Worm (Caenorhabditis elegans) whole organism, L3 larva: ENCODE data around the gene C06B8.3.
A peak's percentile ranks its signal among the peaks of the same experiment; 100 is the strongest.

Experiments used
- R02D3.7 ChIP-seq: fragments of 150-350 bp; optimal IDR thresholded peaks from 2 replicates; lab custom pipeline; 2014; ENCODE audit warnings: missing biosample characterization, missing genetic modification characterization
- aly-2 ChIP-seq: fragments of 150-350 bp; optimal IDR thresholded peaks from 2 replicates; lab custom pipeline; 2014; ENCODE audit warnings: missing biosample characterization, missing genetic modification characterization
- ama-1 ChIP-seq: fragments of 150-350 bp; optimal IDR thresholded peaks from 2 replicates; lab custom pipeline; 2018
- ceh-28 ChIP-seq: fragments of 150-350 bp; optimal IDR thresholded peaks from 2 replicates; lab custom pipeline; 2014; ENCODE audit warnings: missing biosample characterization, missing genetic modification reagents, missing genetic modification characterization
- ceh-82 ChIP-seq: fragments of 150-350 bp; optimal IDR thresholded peaks from 2 replicates; lab custom pipeline; 2014; ENCODE audit warnings: missing biosample characterization, missing genetic modification characterization
- ceh-9 ChIP-seq: sonication (generic microtip); optimal IDR thresholded peaks from 2 replicates; lab custom pipeline; 2018; ENCODE audit warnings: missing biosample characterization, missing genetic modification characterization
- daf-12 ChIP-seq: fragments of 150-350 bp; optimal IDR thresholded peaks from 2 replicates; lab custom pipeline; 2014; ENCODE audit warnings: missing biosample characterization, missing genetic modification reagents, missing genetic modification characterization
- egl-27 ChIP-seq: sonication (generic microtip); optimal IDR thresholded peaks from 4 replicates; lab custom pipeline; 2017; ENCODE audit warnings: missing biosample characterization, missing genetic modification reagents, missing genetic modification characterization
- elt-1 ChIP-seq: fragments of 150-350 bp; optimal IDR thresholded peaks from 2 replicates; lab custom pipeline; 2014; ENCODE audit warnings: missing biosample characterization, missing genetic modification characterization
- elt-2 ChIP-seq: sonication (generic microtip); optimal IDR thresholded peaks from 2 replicates; lab custom pipeline; 2016; ENCODE audit warnings: missing genetic modification reagents, mild to moderate bottlenecking, missing genetic modification characterization, missing compliant biosample characterization
- fkh-10 ChIP-seq: sonication (generic microtip); optimal IDR thresholded peaks from 2 replicates; lab custom pipeline; 2017; ENCODE audit warnings: missing biosample characterization, missing genetic modification reagents, missing genetic modification characterization
- fkh-2 ChIP-seq: fragments of 150-350 bp; optimal IDR thresholded peaks from 2 replicates; lab custom pipeline; 2014; ENCODE audit warnings: missing biosample characterization, missing genetic modification reagents, missing genetic modification characterization
- fos-1 ChIP-seq: fragments of 150-350 bp; optimal IDR thresholded peaks from 2 replicates; lab custom pipeline; 2014; ENCODE audit warnings: missing biosample characterization, missing genetic modification characterization
- hmg-11 ChIP-seq: sonication (generic microtip); optimal IDR thresholded peaks from 2 replicates; lab custom pipeline; 2016; ENCODE audit warnings: missing genetic modification characterization, missing compliant biosample characterization
- lin-15B ChIP-seq: fragments of 150-350 bp; optimal IDR thresholded peaks from 2 replicates; lab custom pipeline; 2014; ENCODE audit warnings: missing biosample characterization, missing genetic modification characterization
- lin-39 ChIP-seq: fragments of 150-350 bp; optimal IDR thresholded peaks from 2 replicates; lab custom pipeline; 2018; ENCODE audit warnings: missing biosample characterization, missing genetic modification reagents, missing genetic modification characterization
- lsy-12 ChIP-seq: sonication (generic microtip); optimal IDR thresholded peaks from 2 replicates; lab custom pipeline; 2016; ENCODE audit warnings: mild to moderate bottlenecking, missing genetic modification characterization, missing compliant biosample characterization
- mdl-1 ChIP-seq: fragments of 150-350 bp; optimal IDR thresholded peaks from 2 replicates; lab custom pipeline; 2014; ENCODE audit warnings: missing biosample characterization, missing genetic modification characterization
- mml-1 ChIP-seq: fragments of 150-350 bp; sonication (generic microtip); optimal IDR thresholded peaks from 3 replicates; lab custom pipeline; 2014; ENCODE audit warnings: missing biosample characterization, missing genetic modification characterization
- nfya-1 ChIP-seq: sonication (generic microtip); optimal IDR thresholded peaks from 2 replicates; lab custom pipeline; 2017; ENCODE audit warnings: missing genetic modification characterization, mild to moderate bottlenecking, missing compliant biosample characterization, antibody characterized with exemption, moderate library complexity; ENCODE audit not compliant: insufficient read depth
- nhr-11 ChIP-seq: fragments of 150-350 bp; optimal IDR thresholded peaks from 2 replicates; lab custom pipeline; 2014; ENCODE audit warnings: missing biosample characterization, missing genetic modification characterization
- nhr-12 ChIP-seq: fragments of 150-350 bp; optimal IDR thresholded peaks from 2 replicates; lab custom pipeline; 2014; ENCODE audit warnings: missing biosample characterization, missing genetic modification characterization
- nhr-237 ChIP-seq: fragments of 150-350 bp; optimal IDR thresholded peaks from 2 replicates; lab custom pipeline; 2014; ENCODE audit warnings: missing biosample characterization, missing genetic modification characterization
- nhr-28 ChIP-seq: fragments of 150-350 bp; optimal IDR thresholded peaks from 2 replicates; lab custom pipeline; 2014; ENCODE audit warnings: missing biosample characterization, missing genetic modification characterization
- nhr-43 ChIP-seq: sonication (generic microtip); optimal IDR thresholded peaks from 2 replicates; lab custom pipeline; 2016; ENCODE audit warnings: mild to moderate bottlenecking, missing genetic modification characterization, missing compliant biosample characterization; ENCODE audit not compliant: poor library complexity, severe bottlenecking
- nhr-67 ChIP-seq: fragments of 150-350 bp; optimal IDR thresholded peaks from 2 replicates; lab custom pipeline; 2014; ENCODE audit warnings: missing biosample characterization, missing genetic modification characterization
- nhr-77 ChIP-seq: fragments of 150-350 bp; optimal IDR thresholded peaks from 2 replicates; lab custom pipeline; 2014; ENCODE audit warnings: missing biosample characterization, missing genetic modification characterization
- pha-4 ChIP-seq: fragments of 150-350 bp; optimal IDR thresholded peaks from 2 replicates; lab custom pipeline; 2014; ENCODE audit warnings: missing biosample characterization, missing genetic modification reagents, missing genetic modification characterization
- pqm-1 ChIP-seq: fragments of 150-350 bp; optimal IDR thresholded peaks from 2 replicates; lab custom pipeline; 2017; ENCODE audit warnings: missing biosample characterization, missing genetic modification characterization, inconsistent platforms
- sea-2 ChIP-seq: fragments of 150-350 bp; sonication (generic microtip); optimal IDR thresholded peaks from 4 replicates; lab custom pipeline; 2014; ENCODE audit warnings: missing biosample characterization, missing genetic modification reagents, missing genetic modification characterization
- snpc-4 ChIP-seq: fragments of 150-350 bp; optimal IDR thresholded peaks from 2 replicates; lab custom pipeline; 2014; ENCODE audit warnings: missing biosample characterization, missing genetic modification characterization
- tbx-2 ChIP-seq: sonication (generic microtip); optimal IDR thresholded peaks from 2 replicates; lab custom pipeline; 2016; ENCODE audit warnings: mild to moderate bottlenecking, missing genetic modification characterization, missing compliant biosample characterization
- unc-39 ChIP-seq: sonication (generic microtip); optimal IDR thresholded peaks from 4 replicates; lab custom pipeline; 2017; ENCODE audit warnings: missing biosample characterization, missing genetic modification characterization
- unc-62 ChIP-seq: fragments of 150-350 bp; sonication (generic microtip); optimal IDR thresholded peaks from 4 replicates; lab custom pipeline; 2014; ENCODE audit warnings: missing biosample characterization, missing genetic modification reagents, missing genetic modification characterization
- zag-1 ChIP-seq: fragments of 150-350 bp; optimal IDR thresholded peaks from 2 replicates; lab custom pipeline; 2014; ENCODE audit warnings: missing biosample characterization, missing genetic modification characterization
- ztf-11 ChIP-seq: fragments of 150-350 bp; optimal IDR thresholded peaks from 2 replicates; lab custom pipeline; 2014; ENCODE audit warnings: missing biosample characterization, missing genetic modification characterization
- ztf-4 ChIP-seq: fragments of 150-350 bp; optimal IDR thresholded peaks from 2 replicates; lab custom pipeline; 2014; ENCODE audit warnings: missing biosample characterization, missing genetic modification characterization

The C06B8.3 gene

DNA sequence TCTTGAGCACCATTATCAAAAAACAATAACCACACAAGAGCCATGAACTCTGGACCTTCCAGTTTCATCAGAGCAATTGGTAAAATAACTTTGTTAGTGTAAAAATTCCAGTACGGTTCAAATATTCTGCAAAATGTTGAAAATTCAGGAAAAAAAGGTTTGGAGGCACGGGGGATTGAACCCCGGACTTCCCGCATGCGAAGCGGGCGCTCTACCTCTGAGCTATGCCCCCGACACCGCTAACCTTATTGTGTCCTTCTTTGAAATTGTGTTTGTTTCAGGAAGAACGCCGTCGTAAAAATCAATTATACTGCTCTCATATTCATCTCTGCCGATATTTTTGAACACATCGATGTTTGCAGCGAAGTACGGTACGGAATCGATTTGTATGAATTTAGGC is 4.6 kb downstream of the C06B8.3 start:
- TF ChIP-seq ceh-28 (tag; lab: Kevin White, UChicago) (no peak), sea-2 (GFP tag; lab: Kevin White, UChicago) (no peak), nhr-11 (tag; lab: Kevin White, UChicago) (no peak), ama-1 (no peak), egl-27 (tag; lab: Kevin White, UChicago) (no peak), fkh-10 (GFP tag; lab: Kevin White, UChicago) (no peak), pha-4 (tag; lab: Kevin White, UChicago) (no peak)

DNA sequence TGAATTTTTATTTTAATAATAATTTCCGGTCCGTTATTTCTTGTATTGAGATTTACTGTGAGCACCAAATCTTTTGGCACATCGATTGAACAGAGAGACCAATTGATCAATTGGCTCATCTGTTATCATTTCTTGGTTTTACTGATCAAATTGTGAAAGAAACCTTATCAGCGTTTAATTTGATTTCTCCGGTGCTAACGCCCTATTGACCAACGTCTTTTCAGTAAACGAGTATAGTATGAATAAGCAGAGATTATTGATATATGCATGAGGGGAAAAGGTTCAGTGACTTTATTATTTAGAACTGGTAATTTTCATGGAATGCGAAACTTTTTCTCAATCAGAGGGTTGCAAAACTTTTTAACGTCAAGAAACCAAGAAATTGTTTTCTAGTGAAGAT is 5.3 kb downstream of the C06B8.3 start:
- TF ChIP-seq mml-1 (tag; lab: Kevin White, UChicago), result no peak
- TF ChIP-seq lin-15B (tag; lab: Kevin White, UChicago), result no peak
- TF ChIP-seq elt-2, result peak; percentile 45
- peak; percentile 68 for TF ChIP-seq pqm-1 (tag; lab: Kevin White, UChicago)

DNA sequence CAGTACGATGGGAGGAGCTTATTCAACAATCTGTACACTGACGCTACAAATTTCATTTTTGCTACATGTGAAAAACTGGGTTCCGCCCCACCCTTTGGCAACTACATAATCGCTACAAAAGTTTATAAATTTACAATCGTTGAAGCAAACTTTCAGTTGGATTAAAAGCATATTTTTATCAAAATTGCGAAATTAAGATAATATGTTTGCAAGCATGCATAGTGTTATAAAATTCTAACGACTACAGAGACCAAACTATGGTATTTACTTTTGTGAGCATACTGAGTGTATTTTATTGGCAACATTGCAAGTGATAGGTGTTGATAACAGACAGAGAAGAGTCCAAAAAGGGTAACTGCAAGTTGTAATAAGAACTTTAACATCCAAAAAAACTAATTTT is 5.8 kb downstream of the C06B8.3 start, which contains the start of gene C06B8.2:
Gene C06B8.2 (minus strand): TSS at position 153 of the 400 bp plus-strand sequence.
- TF ChIP-seq pqm-1 (tag; lab: Kevin White, UChicago) (peak; percentile 54), ceh-82 (tag; lab: Kevin White, UChicago) (no peak), daf-12 (tag; lab: Kevin White, UChicago) (no peak), nhr-12 (tag; lab: Kevin White, UChicago) (no peak), pha-4 (tag; lab: Kevin White, UChicago) (peak; percentile 52), nhr-67 (tag; lab: Kevin White, UChicago) (no peak), egl-27 (tag; lab: Kevin White, UChicago) (no peak), elt-1 (no peak), nhr-237 (no peak), fkh-2 (tag; lab: Kevin White, UChicago) (no peak), elt-2 (peak; percentile 40), unc-39 (tag; lab: Kevin White, UChicago) (no peak), fkh-10 (GFP tag; lab: Kevin White, UChicago) (no peak)

DNA sequence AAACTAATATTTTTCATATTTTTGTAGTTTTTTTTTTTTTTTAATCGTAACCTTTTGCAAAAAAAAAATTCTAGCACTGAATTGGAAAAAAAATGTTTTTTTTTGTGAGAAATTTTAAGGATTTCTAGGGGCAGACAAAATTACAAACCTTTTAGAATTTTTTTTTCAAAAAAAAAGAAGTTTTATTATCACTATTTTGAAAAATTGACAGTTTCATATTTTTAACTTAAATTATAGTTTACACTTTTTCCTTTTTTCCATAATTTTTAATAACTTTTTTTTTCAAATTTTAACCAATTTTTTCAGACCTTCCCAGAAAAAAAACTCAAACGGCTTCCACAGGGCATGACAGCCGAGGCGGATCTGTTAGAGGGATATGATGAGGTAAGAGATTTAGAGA is 13.4 kb downstream of the C06B8.3 start, which contains the start of gene dpf-1:
Gene dpf-1 (plus strand): TSS at position 301 of the 400 bp plus-strand sequence.
- TF ChIP-seq ceh-9 (tag; lab: Kevin White, UChicago) (no peak), snpc-4 (no peak), fkh-10 (GFP tag; lab: Kevin White, UChicago) (no peak), aly-2 (tag; lab: Kevin White, UChicago) (no peak)

DNA sequence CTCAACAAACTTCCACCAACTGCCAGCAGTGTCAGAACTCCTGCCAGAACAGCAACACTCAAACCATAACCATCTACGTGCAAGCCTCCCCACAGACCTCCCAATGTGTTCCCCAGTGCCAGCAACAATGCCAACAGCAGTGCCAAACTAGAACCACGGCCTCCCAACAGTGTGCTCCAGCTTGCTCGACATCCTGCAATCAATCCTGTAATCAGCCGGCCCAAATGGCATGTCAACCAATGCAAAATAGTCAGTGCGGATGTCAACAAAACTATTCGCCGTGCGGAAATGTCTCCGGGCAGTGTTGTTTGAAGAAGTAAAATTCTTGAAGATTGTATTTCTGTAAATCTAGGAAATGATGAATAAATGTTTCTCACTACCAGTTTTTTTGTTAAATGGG is 17.7 kb downstream of the C06B8.3 start:
- no peak for TF ChIP-seq egl-27 (tag; lab: Kevin White, UChicago)
- no peak for TF ChIP-seq mdl-1 (tag; lab: Kevin White, UChicago)
- no peak for TF ChIP-seq pha-4 (tag; lab: Kevin White, UChicago)
- TF ChIP-seq ama-1, result no peak
- no peak for TF ChIP-seq unc-62
- TF ChIP-seq nhr-43 (tag; lab: Kevin White, UChicago), result no peak
- no peak for TF ChIP-seq lin-39
- no peak for TF ChIP-seq nhr-11 (tag; lab: Kevin White, UChicago)
- TF ChIP-seq nhr-67 (tag; lab: Kevin White, UChicago), result no peak
- no peak for TF ChIP-seq ceh-28 (tag; lab: Kevin White, UChicago)
- no peak for TF ChIP-seq sea-2 (GFP tag; lab: Kevin White, UChicago)
- TF ChIP-seq ztf-4 (tag; lab: Kevin White, UChicago), result no peak
- no peak for TF ChIP-seq snpc-4
- TF ChIP-seq tbx-2 (tag; lab: Kevin White, UChicago), result no peak
- no peak for TF ChIP-seq lsy-12
- TF ChIP-seq nhr-77 (tag; lab: Kevin White, UChicago), result no peak

DNA sequence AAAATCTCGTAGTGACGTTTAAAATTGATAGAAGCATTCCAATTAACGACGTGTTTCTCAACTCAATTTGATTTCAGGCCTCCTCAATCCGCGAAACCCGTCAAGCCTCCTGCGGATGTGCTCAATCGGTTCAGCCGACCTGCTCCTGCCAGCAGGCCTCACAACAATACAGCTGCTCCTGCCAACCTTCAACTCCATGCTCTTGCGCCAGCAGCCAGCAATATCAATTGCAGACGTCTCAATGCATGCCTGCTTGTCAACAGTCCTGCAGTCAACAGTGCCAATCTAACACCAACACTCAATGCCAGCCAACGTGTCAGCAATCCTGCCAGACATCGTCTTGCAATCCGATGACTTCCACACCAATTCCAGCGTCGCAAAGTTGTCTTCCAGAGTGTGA is 18.4 kb downstream of the C06B8.3 start:
- TF ChIP-seq fos-1 (tag; lab: Kevin White, UChicago) (no peak), mml-1 (tag; lab: Kevin White, UChicago) (no peak), ztf-4 (tag; lab: Kevin White, UChicago) (no peak), unc-39 (tag; lab: Kevin White, UChicago) (no peak), fkh-10 (GFP tag; lab: Kevin White, UChicago) (no peak), ceh-28 (tag; lab: Kevin White, UChicago) (no peak), nhr-67 (tag; lab: Kevin White, UChicago) (no peak), daf-12 (tag; lab: Kevin White, UChicago) (no peak), zag-1 (no peak), elt-1 (no peak), nhr-28 (tag; lab: Kevin White, UChicago) (no peak), nhr-237 (no peak), hmg-11 (tag; lab: Kevin White, UChicago) (no peak), nfya-1 (tag; lab: Kevin White, UChicago) (no peak), lin-15B (tag; lab: Kevin White, UChicago) (no peak), R02D3.7 (no peak), ztf-11 (no peak)
